Fruit fly (Drosophila melanogaster): ENCODE measurements around the gene CG43732.

The CG43732 gene

dm6 chr3R:18983614-18984185, 33.7 kb downstream of the CG43732 start, which contains the start of the genes snRNP-U1-C and gukh (continued):
- TF ChIP-seq CG2129 (GFP tag; IDR thresholded peaks at IDR 0.05; ENCODE audit: partially characterized antibody) (peak; percentile 70; the same call in 1 of the 2 replicates), CG7357 (GFP tag; IDR thresholded peaks at IDR 0.05) (peak; percentile 50; the same call in 2 of the 3 replicates), CG8290 (GFP tag; optimal IDR thresholded peaks at IDR 0.05) (peak; percentile 76), CG8290 (tag; optimal IDR thresholded peaks at IDR 0.05) (peak in 1 of 2 experiments; percentile 91), CG15011 (GFP tag; optimal IDR thresholded peaks at IDR 0.05) (peak; percentile 57), CG8359 (GFP tag; optimal IDR thresholded peaks at IDR 0.05; ENCODE audit: borderline replicate concordance) (no peak), CG12236 (GFP tag; optimal IDR thresholded peaks at IDR 0.05) (no peak), nmo (GFP tag; optimal IDR thresholded peaks at IDR 0.05) (peak; percentile 79), CG5953 (GFP tag; IDR thresholded peaks at IDR 0.05) (peak; percentile 85), CG14014 (GFP tag; IDR thresholded peaks at IDR 0.05) (peak; percentile 92), zfh2 (GFP tag; optimal IDR thresholded peaks at IDR 0.05) (peak; percentile 51), yki (optimal IDR thresholded peaks at IDR 0.05) (no peak), Tbp (GFP tag; optimal IDR thresholded peaks at IDR 0.05) (no peak), ac (GFP tag; optimal IDR thresholded peaks at IDR 0.05) (no peak), Ets97D (GFP tag; optimal IDR thresholded peaks at IDR 0.05) (peak; percentile 80), gsb (GFP tag; IDR thresholded peaks at IDR 0.05) (peak; percentile 69), Sox102F (GFP tag; optimal IDR thresholded peaks at IDR 0.05) (peak; percentile 84), ttk (GFP tag; IDR thresholded peaks at IDR 0.05) (peak; percentile 73), ftz-f1 (GFP tag; optimal IDR thresholded peaks at IDR 0.05) (no peak), B-H1 (GFP tag; IDR thresholded peaks at IDR 0.05) (peak; percentile 54; the same call in 1 of the 3 replicates), Hmr (GFP tag; optimal IDR thresholded peaks at IDR 0.05) (peak; percentile 84), CG1024 (GFP tag; IDR thresholded peaks at IDR 0.05) (peak; percentile 29; the same call in 1 of the 2 replicates), slou (GFP tag; optimal IDR thresholded peaks at IDR 0.05) (peak; percentile 9), CG12219 (GFP tag; optimal IDR thresholded peaks at IDR 0.05) (peak; percentile 61), CG16779 (GFP tag; IDR thresholded peaks at IDR 0.05) (peak; percentile 79), CG11085 (GFP tag; IDR thresholded peaks at IDR 0.05) (peak; percentile 84), CG13424 (tag; optimal IDR thresholded peaks at IDR 0.05) (peak; percentile 88), CG13123 (GFP tag; optimal IDR thresholded peaks at IDR 0.05) (peak; percentile 67), CG4854 (GFP tag; optimal IDR thresholded peaks at IDR 0.05) (peak; percentile 25), CG9876 (GFP tag; optimal IDR thresholded peaks at IDR 0.05) (no peak), nau (GFP tag; optimal IDR thresholded peaks at IDR 0.05) (peak; percentile 35), Sry-δ (GFP tag; optimal IDR thresholded peaks at IDR 0.05) (peak; percentile 35), CG4404 (GFP tag; IDR thresholded peaks at IDR 0.05) (peak; percentile 70), chif (GFP tag; optimal IDR thresholded peaks at IDR 0.05) (peak in 1 of 2 experiments; percentile 40), cad (GFP tag; optimal IDR thresholded peaks at IDR 0.05) (no peak), Lhr (GFP tag; optimal IDR thresholded peaks at IDR 0.05) (peak; percentile 90), klu (GFP tag; IDR thresholded peaks at IDR 0.05) (peak; percentile 80), CG6854 (GFP tag; optimal IDR thresholded peaks at IDR 0.05) (peak; percentile 18), CG18599 (GFP tag; optimal IDR thresholded peaks at IDR 0.05) (peak; percentile 85), CG18619 (GFP tag; optimal IDR thresholded peaks at IDR 0.05) (peak; percentile 74), CkIIα-i1 (GFP tag; IDR thresholded peaks at IDR 0.05) (no peak), psq (GFP tag; optimal IDR thresholded peaks at IDR 0.05) (peak; percentile 55), CG10209 (GFP tag; optimal IDR thresholded peaks at IDR 0.05) (peak; percentile 78), CG4328 (GFP tag; optimal IDR thresholded peaks at IDR 0.05) (peak; percentile 62), CG4707 (GFP tag; optimal IDR thresholded peaks at IDR 0.05) (peak; percentile 98), exex (tag; optimal IDR thresholded peaks at IDR 0.05) (peak; percentile 43), CG6272 (GFP tag; IDR thresholded peaks at IDR 0.05) (peak; percentile 52), Deaf1 (tag; optimal IDR thresholded peaks at IDR 0.05) (peak; percentile 72), fd96Cb (tag; optimal IDR thresholded peaks at IDR 0.05) (peak; percentile 57), stwl (tag; optimal IDR thresholded peaks at IDR 0.05) (peak; percentile 75), D19A (tag; optimal IDR thresholded peaks at IDR 0.05) (peak; percentile 57)
